Fruit fly (Drosophila melanogaster) whole organism, prepupa: ENCODE measurements around the gene CG18549.

ENCODE experiments used
- CG31627 ChIP-seq: fragments of 200-800 bp; sonication (Bioruptor generic); optimal IDR thresholded peaks from 3 replicates; lab custom pipeline; 2016; ENCODE audit warnings: missing biosample characterization, missing genetic modification characterization
- CG6854 ChIP-seq: fragments of 200-800 bp; sonication (Bioruptor generic); optimal IDR thresholded peaks from 2 replicates; lab custom pipeline; 2017; ENCODE audit warnings: missing biosample characterization, mild to moderate bottlenecking, missing genetic modification characterization
- CG7368 ChIP-seq: fragments of 200-800 bp; sonication (Bioruptor generic); optimal IDR thresholded peaks from 3 replicates; lab custom pipeline; 2016; ENCODE audit warnings: missing biosample characterization, missing genetic modification characterization
- CG8119 ChIP-seq: fragments of 200-800 bp; sonication (Bioruptor generic); IDR thresholded peaks from 3 replicates; pipeline ENCODE4 v1.3.6; 2022; ENCODE audit warnings: missing biosample characterization, missing genetic modification characterization
- Gug ChIP-seq: fragments of 200-800 bp; sonication (Bioruptor generic); IDR thresholded peaks from 2 replicates; pipeline ENCODE4 v1.3.6; 2022; ENCODE audit warnings: missing biosample characterization, missing genetic modification characterization
- Sox14 ChIP-seq: fragments of 200-800 bp; sonication (Bioruptor generic); optimal IDR thresholded peaks from 3 replicates; lab custom pipeline; 2016; ENCODE audit warnings: missing biosample characterization, missing genetic modification characterization
- fkh ChIP-seq: fragments of 200-800 bp; sonication (Bioruptor generic); optimal IDR thresholded peaks from 3 replicates; lab custom pipeline; 2017; ENCODE audit warnings: missing biosample characterization, mild to moderate bottlenecking, missing genetic modification characterization, moderate library complexity
- ss ChIP-seq, 2 experiments: fragments of 200-800 bp; sonication (Bioruptor generic); optimal IDR thresholded peaks; 2 replicates in 1 of 2; 3 replicates in 1 of 2; lab custom pipeline; 2017 to 2018; ENCODE audit warnings: mild to moderate bottlenecking in 2 of 2, missing biosample characterization in 2 of 2, missing genetic modification characterization in 2 of 2, moderate library complexity in 1 of 2

- no peak for TF ChIP-seq fkh (GFP tag; lab: Kevin White, UChicago)
- TF ChIP-seq CG31627 (GFP tag; lab: Kevin White, UChicago): peak; percentile 5
- no peak for TF ChIP-seq Sox14
- no peak for TF ChIP-seq CG6854 (GFP tag; lab: Kevin White, UChicago)
- peak; percentile 53; the same call in 2 of the 3 replicates for TF ChIP-seq CG8119
- peak; percentile 32; the same call in 1 of the 2 replicates for TF ChIP-seq Gug
- TF ChIP-seq CG7368 (GFP tag; lab: Kevin White, UChicago): no peak
- TF ChIP-seq ss (GFP tag; optimal IDR thresholded peaks at IDR 0.05; lab: Kevin White, UChicago): no peak
Observed at dm6 chr3R:12451376-12451775, 2.3 kb downstream of the CG18549 start.
